Fruit fly (Drosophila melanogaster): ENCODE measurements around the gene CG15252.

The CG15252 gene

dm6 chrX:9980464-9980863, at the start of gene CG15252:
TSS of gene CG15252 (minus strand) at chrX:9980564.
- TF ChIP-seq h (optimal IDR thresholded peaks at IDR 0.05) (no peak), Sin3A (optimal IDR thresholded peaks at IDR 0.05) (no peak), Myc (optimal IDR thresholded peaks at IDR 0.05) (no peak), psq (optimal IDR thresholded peaks at IDR 0.05) (no peak), ttk (optimal IDR thresholded peaks at IDR 0.05) (no peak), insv (optimal IDR thresholded peaks at IDR 0.05) (no peak)

- no peak for TF ChIP-seq Sin3A (optimal IDR thresholded peaks at IDR 0.05)
These were observed 49.4 kb upstream of the CG15252 start for dm6 chrX:10029730-10030129.

dm6 chrX:10021809-10022208, 41.4 kb upstream of the CG15252 start:
- TF ChIP-seq ttk (optimal IDR thresholded peaks at IDR 0.05) (no peak), Myc (optimal IDR thresholded peaks at IDR 0.05) (no peak), psq (optimal IDR thresholded peaks at IDR 0.05) (no peak), Sin3A (optimal IDR thresholded peaks at IDR 0.05) (no peak), insv (optimal IDR thresholded peaks at IDR 0.05) (no peak), h (optimal IDR thresholded peaks at IDR 0.05) (no peak)

- TF ChIP-seq h (optimal IDR thresholded peaks at IDR 0.05): no peak
These were observed 40.5 kb upstream of the CG15252 start for dm6 chrX:10020857-10021256.

dm6 chrX:10016724-10017123, 36.4 kb upstream of the CG15252 start, which contains the start of gene Cht6:
TSS of gene Cht6 (plus strand) at chrX:10016845.
- TF ChIP-seq ttk (optimal IDR thresholded peaks at IDR 0.05): no peak
- no peak for TF ChIP-seq h (optimal IDR thresholded peaks at IDR 0.05)
- TF ChIP-seq insv (optimal IDR thresholded peaks at IDR 0.05): no peak
- no peak for TF ChIP-seq psq (optimal IDR thresholded peaks at IDR 0.05)
- TF ChIP-seq Myc (optimal IDR thresholded peaks at IDR 0.05): no peak
- TF ChIP-seq Sin3A (optimal IDR thresholded peaks at IDR 0.05): no peak

- TF ChIP-seq h (optimal IDR thresholded peaks at IDR 0.05) (no peak), ttk (optimal IDR thresholded peaks at IDR 0.05) (no peak), psq (optimal IDR thresholded peaks at IDR 0.05) (no peak), insv (optimal IDR thresholded peaks at IDR 0.05) (no peak), Sin3A (optimal IDR thresholded peaks at IDR 0.05) (no peak), Myc (optimal IDR thresholded peaks at IDR 0.05) (no peak)
These were observed 34.7 kb upstream of the CG15252 start for dm6 chrX:10014738-10015703.

dm6 chrX:10009794-10010614, 29.6 kb upstream of the CG15252 start, which contains the start of gene Dna2:
TSS of gene Dna2 (plus strand) at chrX:10010481.
- TF ChIP-seq insv (optimal IDR thresholded peaks at IDR 0.05) (no peak), h (optimal IDR thresholded peaks at IDR 0.05) (no peak), ttk (optimal IDR thresholded peaks at IDR 0.05) (no peak), Sin3A (optimal IDR thresholded peaks at IDR 0.05) (no peak), Myc (optimal IDR thresholded peaks at IDR 0.05) (no peak), psq (optimal IDR thresholded peaks at IDR 0.05) (no peak)

- TF ChIP-seq Myc (optimal IDR thresholded peaks at IDR 0.05): no peak
- no peak for TF ChIP-seq ttk (optimal IDR thresholded peaks at IDR 0.05)
- TF ChIP-seq psq (optimal IDR thresholded peaks at IDR 0.05): no peak
- TF ChIP-seq h (optimal IDR thresholded peaks at IDR 0.05): no peak
- TF ChIP-seq Sin3A (optimal IDR thresholded peaks at IDR 0.05): no peak
- TF ChIP-seq insv (optimal IDR thresholded peaks at IDR 0.05): no peak
These were observed 28.4 kb upstream of the CG15252 start, which contains the start of gene CG33557 for dm6 chrX:10008576-10009260. TSS of gene CG33557 (plus strand) at chrX:10009210.

- TF ChIP-seq psq (optimal IDR thresholded peaks at IDR 0.05): no peak
These were observed 13.3 kb upstream of the CG15252 start for dm6 chrX:9993427-9994218.

dm6 chrX:9992934-9993333, 12.6 kb upstream of the CG15252 start:
- no peak for TF ChIP-seq Sin3A (optimal IDR thresholded peaks at IDR 0.05)
- TF ChIP-seq ttk (optimal IDR thresholded peaks at IDR 0.05): no peak
- no peak for TF ChIP-seq h (optimal IDR thresholded peaks at IDR 0.05)
- TF ChIP-seq Myc (optimal IDR thresholded peaks at IDR 0.05): no peak
- TF ChIP-seq psq (optimal IDR thresholded peaks at IDR 0.05): no peak
- no peak for TF ChIP-seq insv (optimal IDR thresholded peaks at IDR 0.05)

- TF ChIP-seq Myc (optimal IDR thresholded peaks at IDR 0.05) (no peak), insv (optimal IDR thresholded peaks at IDR 0.05) (no peak), psq (optimal IDR thresholded peaks at IDR 0.05) (no peak), Sin3A (optimal IDR thresholded peaks at IDR 0.05) (no peak), ttk (optimal IDR thresholded peaks at IDR 0.05) (no peak), h (optimal IDR thresholded peaks at IDR 0.05) (no peak)
These were observed 10.6 kb upstream of the CG15252 start for dm6 chrX:9991013-9991412.
